Fruit fly (Drosophila melanogaster) whole organism, embryonic: Measurements from ENCODE around the gene Eip75B.

ENCODE experiments used
- CG12155 ChIP-seq: fragments of 200-800 bp; sonication (Bioruptor generic); optimal IDR thresholded peaks from 3 replicates; lab custom pipeline; 2016; ENCODE audit warnings: missing biosample characterization, missing genetic modification characterization
- CG12391 ChIP-seq: fragments of 200-800 bp; sonication (Bioruptor generic); optimal IDR thresholded peaks from 3 replicates; lab custom pipeline; 2018; ENCODE audit warnings: missing biosample characterization, mild to moderate bottlenecking, missing genetic modification characterization, moderate library complexity
- CG16779 ChIP-seq: fragments of 200-800 bp; sonication (Bioruptor generic); IDR thresholded peaks from 2 replicates; pipeline ENCODE4 v1.3.6; 2022; ENCODE audit warnings: missing biosample characterization, missing genetic modification characterization
- CG17385 ChIP-seq: fragments of 200-800 bp; sonication (Bioruptor generic); optimal IDR thresholded peaks from 3 replicates; lab custom pipeline; 2018; ENCODE audit warnings: missing biosample characterization, mild to moderate bottlenecking, missing genetic modification characterization
- CG18262 ChIP-seq: fragments of 200-800 bp; optimal IDR thresholded peaks from 3 replicates; lab custom pipeline; 2019; ENCODE audit warnings: missing biosample characterization, mild to moderate bottlenecking, missing genetic modification characterization, moderate library complexity
- CG33213 ChIP-seq: fragments of 200-800 bp; sonication (Bioruptor generic); optimal IDR thresholded peaks from 3 replicates; lab custom pipeline; 2016; ENCODE audit warnings: missing biosample characterization, missing genetic modification characterization
- CG3726 ChIP-seq: fragments of 200-800 bp; sonication (Bioruptor generic); IDR thresholded peaks from 3 replicates; pipeline ENCODE4, ENCODE4 v1.3.6; 2022; ENCODE audit warnings: missing biosample characterization, missing genetic modification characterization
- CG4424 ChIP-seq: fragments of 200-800 bp; sonication (Bioruptor generic); optimal IDR thresholded peaks from 3 replicates; lab custom pipeline; 2016; ENCODE audit warnings: missing biosample characterization, missing genetic modification characterization
- CG7987 ChIP-seq: fragments of 200-800 bp; sonication (Bioruptor generic); optimal IDR thresholded peaks from 2 replicates; lab custom pipeline; 2018; ENCODE audit warnings: missing biosample characterization, mild to moderate bottlenecking, missing genetic modification characterization, moderate library complexity
- Dip2 ChIP-seq: fragments of 200-800 bp; sonication (Bioruptor generic); IDR thresholded peaks from 2 replicates; pipeline ENCODE4 v1.3.6; 2022; ENCODE audit warnings: missing biosample characterization, missing genetic modification characterization
- Drgx ChIP-seq: fragments of 200-800 bp; sonication (Bioruptor generic); IDR thresholded peaks from 2 replicates; pipeline ENCODE4 v1.3.6; 2022; ENCODE audit warnings: missing biosample characterization, missing genetic modification characterization
- Ets65A ChIP-seq: fragments of 200-800 bp; sonication (Bioruptor generic); peaks from one replicate; lab custom pipeline; 2016; ENCODE audit warnings: missing biosample characterization, missing genetic modification characterization
- Gug ChIP-seq: fragments of 200-800 bp; sonication (Bioruptor generic); IDR thresholded peaks from 4 replicates; pipeline ENCODE4 v1.3.6; 2022; ENCODE audit warnings: missing biosample characterization, missing genetic modification characterization
- H15 ChIP-seq: fragments of 200-800 bp; sonication (Bioruptor generic); IDR thresholded peaks from 3 replicates; pipeline ENCODE4 v1.3.6; 2022; ENCODE audit warnings: missing biosample characterization, missing genetic modification characterization
- HLHmδ ChIP-seq: fragments of 200-800 bp; sonication (Bioruptor generic); optimal IDR thresholded peaks from 2 replicates; lab custom pipeline; 2018; ENCODE audit warnings: missing biosample characterization, mild to moderate bottlenecking, missing genetic modification characterization, moderate library complexity
- HmgD ChIP-seq: fragments of 200-800 bp; sonication (Bioruptor generic); optimal IDR thresholded peaks from 3 replicates; lab custom pipeline; 2016; ENCODE audit warnings: missing biosample characterization, missing genetic modification characterization
- HmgZ ChIP-seq: fragments of 200-800 bp; sonication (Bioruptor generic); optimal IDR thresholded peaks from 2 replicates; lab custom pipeline; 2018; ENCODE audit warnings: missing biosample characterization, mild to moderate bottlenecking, missing genetic modification characterization
- Hr3 ChIP-seq: fragments of 200-800 bp; sonication (Bioruptor generic); optimal IDR thresholded peaks from 3 replicates; lab custom pipeline; 2016; ENCODE audit warnings: missing biosample characterization, missing genetic modification characterization
- Hr39 ChIP-seq: fragments of >200 bp; optimal IDR thresholded peaks from 2 replicates; lab custom pipeline; 2017
- Hr78 ChIP-seq, 2 experiments: fragments of 200-800 bp in 1 of 2; fragments of >200 bp in 1 of 2; sonication (Bioruptor generic) in 1 of 2; optimal IDR thresholded peaks; 2 replicates each; lab custom pipeline; 2017 to 2019; ENCODE audit warnings: missing biosample characterization in 2 of 2, missing genetic modification characterization in 2 of 2, mild to moderate bottlenecking in 1 of 2, moderate library complexity in 1 of 2
- Med ChIP-seq: fragments of 200-800 bp; sonication (Bioruptor generic); peaks from one replicate; lab custom pipeline; 2016; ENCODE audit warnings: missing biosample characterization, missing genetic modification characterization, mild to moderate bottlenecking, inconsistent platforms, moderate library complexity
- Myb ChIP-seq: fragments of 200-800 bp; sonication (Bioruptor generic); optimal IDR thresholded peaks from 2 replicates; lab custom pipeline; 2016; ENCODE audit warnings: missing biosample characterization, missing genetic modification characterization
- Opbp ChIP-seq: fragments of 200-800 bp; sonication (Bioruptor generic); IDR thresholded peaks from 3 replicates; pipeline ENCODE4 v1.3.6; 2022; ENCODE audit warnings: missing biosample characterization, missing genetic modification characterization; ENCODE audit not compliant: partially characterized antibody
- Pdp1 ChIP-seq, 2 experiments: fragments of 200-800 bp; sonication (Bioruptor generic); optimal IDR thresholded peaks; 3 replicates each; lab custom pipeline; 2016; ENCODE audit warnings: missing biosample characterization in 2 of 2, missing genetic modification characterization in 2 of 2, mild to moderate bottlenecking in 1 of 2, moderate library complexity in 1 of 2
- ara ChIP-seq: fragments of 200-800 bp; sonication (Bioruptor generic); IDR thresholded peaks from 2 replicates; pipeline ENCODE4 v1.3.6; 2022; ENCODE audit warnings: missing biosample characterization, missing genetic modification characterization
- croc ChIP-seq: fragments of 200-800 bp; sonication (Bioruptor generic); conservative IDR thresholded peaks from 3 replicates; pipeline ENCODE4 v1.3.6; 2022; ENCODE audit warnings: missing biosample characterization, missing genetic modification characterization
- crp ChIP-seq, 2 experiments: fragments of 200-800 bp; sonication (Bioruptor generic); optimal IDR thresholded peaks; 2 replicates in 1 of 2; 3 replicates in 1 of 2; lab custom pipeline; 2017; ENCODE audit warnings: missing biosample characterization in 2 of 2, missing genetic modification characterization in 2 of 2, mild to moderate bottlenecking in 1 of 2, moderate library complexity in 1 of 2
- disco-r ChIP-seq: fragments of 200-800 bp; sonication (Bioruptor generic); optimal IDR thresholded peaks from 2 replicates; lab custom pipeline; 2016; ENCODE audit warnings: missing biosample characterization, missing genetic modification characterization
- emc ChIP-seq: fragments of 200-800 bp; sonication (Bioruptor generic); optimal IDR thresholded peaks from 2 replicates; lab custom pipeline; 2016; ENCODE audit warnings: missing biosample characterization, missing genetic modification characterization
- eve ChIP-seq, 2 experiments: fragments of >200 bp; optimal IDR thresholded peaks; 2 replicates each; lab custom pipeline; 2017; ENCODE audit warnings: missing biosample characterization in 2 of 2, missing genetic modification characterization in 2 of 2
- ewg ChIP-seq: fragments of 200-800 bp; sonication (Bioruptor generic); optimal IDR thresholded peaks from 3 replicates; lab custom pipeline; 2017; ENCODE audit warnings: mild to moderate bottlenecking, missing biosample characterization, missing genetic modification reagents, missing genetic modification characterization
- exex ChIP-seq: fragments of 200-800 bp; sonication (Bioruptor generic); optimal IDR thresholded peaks from 4 replicates; lab custom pipeline; 2018; ENCODE audit warnings: missing biosample characterization, mild to moderate bottlenecking, missing genetic modification characterization, moderate library complexity
- fd3F ChIP-seq: fragments of 200-800 bp; sonication (Bioruptor generic); optimal IDR thresholded peaks from 2 replicates; lab custom pipeline; 2018; ENCODE audit warnings: missing biosample characterization, mild to moderate bottlenecking, missing genetic modification characterization, moderate library complexity
- fd64A ChIP-seq: fragments of 200-800 bp; sonication (Bioruptor generic); optimal IDR thresholded peaks from 3 replicates; lab custom pipeline; 2018; ENCODE audit warnings: missing biosample characterization, mild to moderate bottlenecking, missing genetic modification characterization
- ftz-f1 ChIP-seq: fragments of 200-800 bp; sonication (Bioruptor generic); optimal IDR thresholded peaks from 2 replicates; lab custom pipeline; 2016; ENCODE audit warnings: missing biosample characterization, missing genetic modification characterization
- gcm2 ChIP-seq: fragments of 200-800 bp; sonication (Bioruptor generic); optimal IDR thresholded peaks from 2 replicates; lab custom pipeline; 2016; ENCODE audit warnings: missing biosample characterization, missing genetic modification characterization
- grn ChIP-seq: fragments of 200-800 bp; sonication (Bioruptor generic); optimal IDR thresholded peaks from 3 replicates; lab custom pipeline; 2017; ENCODE audit warnings: missing biosample characterization, missing genetic modification characterization
- kah ChIP-seq: fragments of 200-800 bp; sonication (Bioruptor generic); optimal IDR thresholded peaks from 2 replicates; lab custom pipeline; 2018; ENCODE audit warnings: missing biosample characterization, mild to moderate bottlenecking, missing genetic modification characterization
- kni ChIP-seq: fragments of 200-800 bp; sonication (Bioruptor generic); optimal IDR thresholded peaks from 3 replicates; lab custom pipeline; 2017; ENCODE audit warnings: mild to moderate bottlenecking, missing biosample characterization, missing genetic modification reagents, missing genetic modification characterization
- lbe ChIP-seq: fragments of 200-800 bp; sonication (Bioruptor generic); optimal IDR thresholded peaks from 2 replicates; lab custom pipeline; 2016; ENCODE audit warnings: missing biosample characterization, mild to moderate bottlenecking, missing genetic modification characterization
- lov ChIP-seq, 2 experiments: fragments of 200-800 bp in 1 of 2; fragments of >200 bp in 1 of 2; sonication (Bioruptor generic) in 1 of 2; IDR thresholded peaks in 1 of 2; optimal IDR thresholded peaks in 1 of 2; 2 replicates in 1 of 2; 3 replicates in 1 of 2; pipeline versions ENCODE4 v1.3.6 to Lab custom; 2017 to 2022; ENCODE audit warnings: missing biosample characterization in 1 of 2, missing genetic modification characterization in 1 of 2
- nerfin-1 ChIP-seq: fragments of 200-800 bp; sonication (Bioruptor generic); optimal IDR thresholded peaks from 3 replicates; lab custom pipeline; 2019; ENCODE audit warnings: missing biosample characterization, mild to moderate bottlenecking, missing genetic modification characterization, moderate library complexity
- pfk ChIP-seq: fragments of 200-800 bp; sonication (Bioruptor generic); optimal IDR thresholded peaks from 2 replicates; lab custom pipeline; 2018; ENCODE audit warnings: missing biosample characterization, mild to moderate bottlenecking, missing genetic modification characterization, moderate library complexity
- salm ChIP-seq: fragments of 200-800 bp; sonication (Bioruptor generic); optimal IDR thresholded peaks from 2 replicates; lab custom pipeline; 2018; ENCODE audit warnings: missing biosample characterization, mild to moderate bottlenecking, missing genetic modification characterization
- slou ChIP-seq: fragments of 200-800 bp; sonication (Bioruptor generic); optimal IDR thresholded peaks from 3 replicates; lab custom pipeline; 2016; ENCODE audit warnings: missing biosample characterization, missing genetic modification characterization
- sqz ChIP-seq: fragments of 200-800 bp; sonication (Bioruptor generic); optimal IDR thresholded peaks from 3 replicates; lab custom pipeline; 2018; ENCODE audit warnings: missing biosample characterization, mild to moderate bottlenecking, missing genetic modification characterization
- tll ChIP-seq, 2 experiments: fragments of 200-800 bp in 1 of 2; fragments of >200 bp in 1 of 2; sonication (Bioruptor generic) in 1 of 2; optimal IDR thresholded peaks; 2 replicates each; lab custom pipeline; 2017 to 2019; ENCODE audit warnings: missing biosample characterization in 2 of 2, missing genetic modification characterization in 2 of 2, mild to moderate bottlenecking in 1 of 2, moderate library complexity in 1 of 2
- unpg ChIP-seq: fragments of 200-800 bp; sonication (Bioruptor generic); optimal IDR thresholded peaks from 3 replicates; lab custom pipeline; 2018; ENCODE audit warnings: missing biosample characterization, mild to moderate bottlenecking, missing genetic modification characterization, moderate library complexity

Eip75B gene

dm6 chr3L:17960247-17960839 lies 104.2 kb downstream of the Eip75B start (continued):
- TF ChIP-seq Dip2 (no peak), Hr78 (GFP tag; optimal IDR thresholded peaks at IDR 0.05; lab: Kevin White, UChicago) (no peak), CG16779 (GFP tag; lab: Robert Waterston, UW) (no peak), eve (GFP tag; optimal IDR thresholded peaks at IDR 0.05; lab: Kevin White, UChicago) (no peak), kni (GFP tag; lab: Kevin White, UChicago) (peak; percentile 18), CG12391 (tag; lab: Kevin White, UChicago) (no peak), CG17385 (no peak), croc (GFP tag; lab: Robert Waterston, UW) (no peak), ftz-f1 (GFP tag; lab: Kevin White, UChicago) (peak; percentile 21), gcm2 (GFP tag; lab: Kevin White, UChicago) (no peak), CG33213 (GFP tag; lab: Kevin White, UChicago) (no peak), HmgZ (tag; lab: Kevin White, UChicago) (no peak), sqz (GFP tag; lab: Kevin White, UChicago) (peak; percentile 52), grn (GFP tag; lab: Kevin White, UChicago) (no peak), fd3F (no peak), exex (tag; lab: Kevin White, UChicago) (no peak), CG7987 (no peak), disco-r (GFP tag; lab: Kevin White, UChicago) (no peak), HLHmδ (no peak), crp (GFP tag; optimal IDR thresholded peaks at IDR 0.05; lab: Kevin White, UChicago) (no peak), salm (no peak), lbe (GFP tag; lab: Kevin White, UChicago) (no peak), unpg (GFP tag; lab: Kevin White, UChicago) (no peak), CG4424 (no peak), Opbp (GFP tag; lab: Robert Waterston, UW) (no peak), Hr39 (lab: Kevin White, UChicago) (no peak), Med (peak; percentile 32), tll (GFP tag; optimal IDR thresholded peaks at IDR 0.05; lab: Kevin White, UChicago) (no peak), Gug (GFP tag; lab: Robert Waterston, UW) (no peak), ewg (GFP tag; lab: Kevin White, UChicago) (peak; percentile 1), Pdp1 (GFP tag; optimal IDR thresholded peaks at IDR 0.05; lab: Kevin White, UChicago) (no peak), CG12155 (no peak), CG18262 (tag; lab: Kevin White, UChicago) (no peak), fd64A (no peak), H15 (GFP tag; lab: Robert Waterston, UW) (no peak), kah (GFP tag; lab: Kevin White, UChicago) (no peak), Myb (GFP tag; lab: Kevin White, UChicago) (no peak), emc (no peak), Drgx (GFP tag; lab: Robert Waterston, UW) (no peak), nerfin-1 (no peak), HmgD (GFP tag; lab: Kevin White, UChicago) (no peak), slou (no peak), pfk (GFP tag; lab: Kevin White, UChicago) (no peak), CG3726 (no peak), ara (GFP tag; lab: Robert Waterston, UW) (peak; percentile 26; the same call in 1 of the 2 replicates), Hr3 (GFP tag; lab: Kevin White, UChicago) (no peak), Ets65A (peak; percentile 48), lov (optimal IDR thresholded peaks at IDR 0.05; lab: Kevin White, UChicago) (no peak), lov (GFP tag; IDR thresholded peaks at IDR 0.05; lab: Robert Waterston, UW) (no peak)
